Fruit fly (Drosophila melanogaster) whole organism, larva: Measurements from ENCODE around the gene Doa.

Experiments used
- noc ChIP-seq: fragments of 200-800 bp; sonication (Bioruptor generic); optimal IDR thresholded peaks from 3 replicates; lab custom pipeline; 2019; ENCODE audit warnings: missing biosample characterization, mild to moderate bottlenecking, missing genetic modification characterization, moderate library complexity

Gene Doa

dm6 chr3R:28888561-28889426 lies 921 bp downstream of the Doa start:
- TF ChIP-seq noc = peak; percentile 92

dm6 chr3R:28889427-28889736 lies 1.5 kb downstream of the Doa start:
- no peak for TF ChIP-seq noc

dm6 chr3R:28891513-28892097 lies 3.7 kb downstream of the Doa start:
- no peak for TF ChIP-seq noc

- no peak for TF ChIP-seq noc
These were observed 7.1 kb downstream of the Doa start for dm6 chr3R:28895014-28895413.

dm6 chr3R:28897891-28898290 lies 10.0 kb downstream of the Doa start:
- TF ChIP-seq noc = no peak

- no peak for TF ChIP-seq noc
These were observed 11.2 kb downstream of the Doa start for dm6 chr3R:28898921-28899545.

dm6 chr3R:28901468-28902163 lies 13.7 kb downstream of the Doa start:
- no peak for TF ChIP-seq noc

dm6 chr3R:28903392-28903791 lies 15.5 kb downstream of the Doa start:
- TF ChIP-seq noc = no peak

dm6 chr3R:28904174-28904573 lies 16.3 kb downstream of the Doa start:
- TF ChIP-seq noc = no peak

- peak; percentile 67 for TF ChIP-seq noc
These were observed 17.1 kb downstream of the Doa start for dm6 chr3R:28904816-28905435.

- TF ChIP-seq noc = peak; percentile 16
These were observed 23.9 kb downstream of the Doa start for dm6 chr3R:28911758-28912157.

- no peak for TF ChIP-seq noc
These were observed 25.2 kb downstream of the Doa start for dm6 chr3R:28913039-28913438.

- TF ChIP-seq noc = no peak
These were observed 26.2 kb downstream of the Doa start for dm6 chr3R:28913890-28914750.

- no peak for TF ChIP-seq noc
These were observed 34.9 kb downstream of the Doa start, which contains the start of gene CG11828 for dm6 chr3R:28922744-28923143. TSS of gene CG11828 (plus strand) at chr3R:28923044.

- TF ChIP-seq noc = no peak
These were observed 63.0 kb downstream of the Doa start for dm6 chr3R:28950859-28951351.

dm6 chr3R:28958703-28959102 lies 70.8 kb downstream of the Doa start:
- no peak for TF ChIP-seq noc
